Fruit fly (Drosophila melanogaster) whole organism, embryonic: Measurements from ENCODE around the gene CG13299.

ENCODE experiments used
- Adf1 ChIP-seq: fragments of 200-800 bp; sonication (Bioruptor generic); IDR thresholded peaks from 2 replicates; pipeline ENCODE4 v1.3.6; 2022; ENCODE audit warnings: missing biosample characterization, missing genetic modification characterization
- Aef1 ChIP-seq: fragments of 200-800 bp; sonication (Bioruptor generic); IDR thresholded peaks from 3 replicates; pipeline ENCODE4 v1.3.6; 2022; ENCODE audit warnings: missing biosample characterization, missing genetic modification characterization
- B-H2 ChIP-seq: fragments of 200-800 bp; sonication (Bioruptor generic); optimal IDR thresholded peaks from 2 replicates; lab custom pipeline; 2018; ENCODE audit warnings: missing biosample characterization, mild to moderate bottlenecking, missing genetic modification characterization
- Bdp1 ChIP-seq: fragments of 200-800 bp; sonication (Bioruptor generic); optimal IDR thresholded peaks from 3 replicates; lab custom pipeline; 2016; ENCODE audit warnings: missing biosample characterization, missing genetic modification characterization
- CG10321 ChIP-seq: fragments of 200-800 bp; sonication (Bioruptor generic); IDR thresholded peaks from 2 replicates; pipeline ENCODE4 v1.3.6; 2022; ENCODE audit warnings: missing biosample characterization, missing genetic modification characterization
- CG10366 ChIP-seq: fragments of 200-800 bp; sonication (Bioruptor generic); IDR thresholded peaks from 2 replicates; pipeline ENCODE4 v1.3.6; 2022; ENCODE audit warnings: missing biosample characterization, missing genetic modification characterization
- CG11456 ChIP-seq: fragments of 200-800 bp; sonication (Bioruptor generic); IDR thresholded peaks from 3 replicates; pipeline ENCODE4 v1.3.6; 2022; ENCODE audit warnings: missing biosample characterization, missing genetic modification characterization
- CG11504 ChIP-seq: fragments of 200-800 bp; sonication (Bioruptor generic); optimal IDR thresholded peaks from 3 replicates; lab custom pipeline; 2019; ENCODE audit warnings: missing biosample characterization, mild to moderate bottlenecking, missing genetic modification characterization, moderate library complexity
- CG12104 ChIP-seq: fragments of 200-800 bp; sonication (Bioruptor generic); optimal IDR thresholded peaks from 3 replicates; lab custom pipeline; 2016; ENCODE audit warnings: missing biosample characterization, missing genetic modification characterization
- CG12942 ChIP-seq: fragments of 200-800 bp; sonication (Bioruptor generic); optimal IDR thresholded peaks from 3 replicates; lab custom pipeline; 2016; ENCODE audit warnings: missing biosample characterization, missing genetic modification characterization
- CG13624 ChIP-seq: fragments of 200-800 bp; sonication (Bioruptor generic); optimal IDR thresholded peaks from 2 replicates; lab custom pipeline; 2016; ENCODE audit warnings: missing biosample characterization, missing genetic modification characterization
- CG15073 ChIP-seq: fragments of 200-800 bp; sonication (Bioruptor generic); optimal IDR thresholded peaks from 2 replicates; lab custom pipeline; 2016; ENCODE audit warnings: missing biosample characterization, missing genetic modification characterization
- CG2202 ChIP-seq: fragments of 200-800 bp; sonication (Bioruptor generic); optimal IDR thresholded peaks from 2 replicates; lab custom pipeline; 2018; ENCODE audit warnings: missing biosample characterization, mild to moderate bottlenecking, missing genetic modification characterization
- CG2678 ChIP-seq: fragments of 200-800 bp; sonication (Bioruptor generic); optimal IDR thresholded peaks from 3 replicates; lab custom pipeline; 2019; ENCODE audit warnings: missing biosample characterization, mild to moderate bottlenecking, missing genetic modification characterization, moderate library complexity
- CG30020 ChIP-seq: fragments of 200-800 bp; optimal IDR thresholded peaks from 2 replicates; lab custom pipeline; 2019; ENCODE audit warnings: missing biosample characterization, mild to moderate bottlenecking, missing genetic modification characterization, moderate library complexity
- CG30403 ChIP-seq: fragments of 200-800 bp; sonication (Bioruptor generic); optimal IDR thresholded peaks from 3 replicates; lab custom pipeline; 2016; ENCODE audit warnings: missing biosample characterization, missing genetic modification characterization
- CG31388 ChIP-seq: fragments of 200-800 bp; sonication (Bioruptor generic); optimal IDR thresholded peaks from 2 replicates; lab custom pipeline; 2016; ENCODE audit warnings: missing biosample characterization, missing genetic modification characterization
- CG3281 ChIP-seq: fragments of 200-800 bp; sonication (Bioruptor generic); optimal IDR thresholded peaks from 3 replicates; lab custom pipeline; 2017; ENCODE audit warnings: missing biosample characterization, mild to moderate bottlenecking, missing genetic modification characterization
- CG4707 ChIP-seq: fragments of 200-800 bp; sonication (Bioruptor generic); optimal IDR thresholded peaks from 2 replicates; lab custom pipeline; 2018; ENCODE audit warnings: missing biosample characterization, mild to moderate bottlenecking, missing genetic modification characterization, moderate library complexity
- CG7556 ChIP-seq: fragments of 200-800 bp; sonication (Bioruptor generic); optimal IDR thresholded peaks from 2 replicates; lab custom pipeline; 2017; ENCODE audit warnings: missing biosample characterization, mild to moderate bottlenecking, missing genetic modification characterization
- CG7745 ChIP-seq: fragments of 200-800 bp; sonication (Bioruptor generic); optimal IDR thresholded peaks from 2 replicates; lab custom pipeline; 2018; ENCODE audit warnings: missing biosample characterization, mild to moderate bottlenecking, missing genetic modification characterization, moderate library complexity
- CG7963 ChIP-seq: fragments of 200-800 bp; sonication (Bioruptor generic); IDR thresholded peaks from 3 replicates; pipeline ENCODE4 v1.3.6; 2022; ENCODE audit warnings: missing biosample characterization, missing genetic modification characterization; ENCODE audit not compliant: partially characterized antibody
- CG8478 ChIP-seq: fragments of >200 bp; optimal IDR thresholded peaks from 2 replicates; lab custom pipeline; 2018
- CG8944 ChIP-seq: fragments of 200-800 bp; sonication (Bioruptor generic); optimal IDR thresholded peaks from 3 replicates; lab custom pipeline; 2016; ENCODE audit warnings: missing biosample characterization, missing genetic modification characterization
- Dbx ChIP-seq: fragments of 200-800 bp; sonication (Bioruptor generic); IDR thresholded peaks from 3 replicates; pipeline ENCODE4 v1.3.6; 2022; ENCODE audit warnings: missing biosample characterization, missing genetic modification characterization
- Fer3 ChIP-seq: fragments of 200-800 bp; sonication (Bioruptor generic); optimal IDR thresholded peaks from 2 replicates; lab custom pipeline; 2018; ENCODE audit warnings: missing biosample characterization, mild to moderate bottlenecking, missing genetic modification characterization, moderate library complexity
- HLH4C ChIP-seq: fragments of 200-800 bp; sonication (Bioruptor generic); IDR thresholded peaks from 3 replicates; pipeline ENCODE4 v1.3.6; 2022; ENCODE audit warnings: missing biosample characterization, missing genetic modification characterization; ENCODE audit not compliant: partially characterized antibody
- Hr51 ChIP-seq, 2 experiments: fragments of 200-800 bp; sonication (Bioruptor generic); optimal IDR thresholded peaks; 2 replicates in 1 of 2; 3 replicates in 1 of 2; lab custom pipeline; 2016 to 2018; ENCODE audit warnings: missing biosample characterization in 2 of 2, missing genetic modification characterization in 2 of 2, mild to moderate bottlenecking in 1 of 2, moderate library complexity in 1 of 2
- Meics ChIP-seq: fragments of 200-800 bp; sonication (Bioruptor generic); optimal IDR thresholded peaks from 2 replicates; lab custom pipeline; 2017; ENCODE audit warnings: missing biosample characterization, mild to moderate bottlenecking, missing genetic modification characterization
- Mes4 ChIP-seq: fragments of 200-800 bp; sonication (Bioruptor generic); optimal IDR thresholded peaks from 2 replicates; lab custom pipeline; 2016; ENCODE audit warnings: missing biosample characterization, missing genetic modification characterization
- Myb ChIP-seq: fragments of 200-800 bp; sonication (Bioruptor generic); optimal IDR thresholded peaks from 2 replicates; lab custom pipeline; 2016; ENCODE audit warnings: missing biosample characterization, missing genetic modification characterization
- Neu2 ChIP-seq: fragments of 200-800 bp; sonication (Bioruptor generic); optimal IDR thresholded peaks from 3 replicates; lab custom pipeline; 2016; ENCODE audit warnings: missing biosample characterization, missing genetic modification characterization, borderline replicate concordance
- Opbp ChIP-seq: fragments of 200-800 bp; sonication (Bioruptor generic); IDR thresholded peaks from 3 replicates; pipeline ENCODE4 v1.3.6; 2022; ENCODE audit warnings: missing biosample characterization, missing genetic modification characterization; ENCODE audit not compliant: partially characterized antibody
- PHDP ChIP-seq: fragments of 200-800 bp; sonication (Bioruptor generic); optimal IDR thresholded peaks from 3 replicates; lab custom pipeline; 2018; ENCODE audit warnings: missing biosample characterization, mild to moderate bottlenecking, missing genetic modification characterization, moderate library complexity
- Spps ChIP-seq: fragments of 200-800 bp; sonication (Bioruptor generic); optimal IDR thresholded peaks from 2 replicates; lab custom pipeline; 2018; ENCODE audit warnings: missing biosample characterization, mild to moderate bottlenecking, missing genetic modification characterization
- Usf ChIP-seq: fragments of 200-800 bp; sonication (Bioruptor generic); optimal IDR thresholded peaks from 2 replicates; lab custom pipeline; 2017; ENCODE audit warnings: missing genotype, missing biosample characterization, missing genetic modification characterization
- amos ChIP-seq: fragments of 200-800 bp; sonication (Bioruptor generic); IDR thresholded peaks from 2 replicates; pipeline ENCODE4 v1.3.6; 2022; ENCODE audit warnings: missing biosample characterization, missing genetic modification characterization; ENCODE audit not compliant: partially characterized antibody
- crc ChIP-seq: fragments of 200-800 bp; sonication (Bioruptor generic); optimal IDR thresholded peaks from 2 replicates; lab custom pipeline; 2016; ENCODE audit warnings: missing biosample characterization, missing genetic modification characterization
- fd102C ChIP-seq: fragments of 200-800 bp; sonication (Bioruptor generic); optimal IDR thresholded peaks from 2 replicates; lab custom pipeline; 2018; ENCODE audit warnings: missing biosample characterization, mild to moderate bottlenecking, missing genetic modification characterization, moderate library complexity
- insv ChIP-seq, 2 experiments: fragments of 200-800 bp; sonication (Bioruptor generic); optimal IDR thresholded peaks; 3 replicates each; lab custom pipeline; 2016 to 2018; ENCODE audit warnings: missing biosample characterization in 2 of 2, missing genetic modification characterization in 2 of 2
- lola ChIP-seq, 3 experiments: fragments of >200 bp in 2 of 3; fragments of 200-800 bp in 1 of 3; sonication (Bioruptor generic) in 1 of 3; optimal IDR thresholded peaks; 2 replicates each; lab custom pipeline; 2017 to 2019; ENCODE audit warnings: missing biosample characterization in 3 of 3, missing genetic modification characterization in 3 of 3, mild to moderate bottlenecking in 1 of 3, moderate library complexity in 1 of 3
- mld ChIP-seq: fragments of 200-800 bp; sonication (Bioruptor generic); IDR thresholded peaks from 3 replicates; pipeline ENCODE4 v1.3.6; 2022; ENCODE audit warnings: missing biosample characterization, missing genetic modification characterization; ENCODE audit not compliant: partially characterized antibody
- nerfin-1 ChIP-seq: fragments of 200-800 bp; sonication (Bioruptor generic); optimal IDR thresholded peaks from 3 replicates; lab custom pipeline; 2019; ENCODE audit warnings: missing biosample characterization, mild to moderate bottlenecking, missing genetic modification characterization, moderate library complexity
- pan ChIP-seq, 4 experiments: fragments of >200 bp in 3 of 4; fragments of 200-800 bp in 1 of 4; sonication (Bioruptor generic) in 1 of 4; optimal IDR thresholded peaks in 3 of 4; IDR thresholded peaks in 1 of 4; 2 replicates each; pipeline versions ENCODE4 v1.3.6 to Lab custom; 2017 to 2022; ENCODE audit warnings: missing biosample characterization in 2 of 4, missing genetic modification characterization in 2 of 4, mixed read lengths in 1 of 4
- ranshi ChIP-seq: fragments of 200-800 bp; sonication (Bioruptor generic); IDR thresholded peaks from 2 replicates; pipeline ENCODE4 v1.3.6; 2022; ENCODE audit warnings: missing biosample characterization, missing genetic modification characterization
- tgo ChIP-seq: fragments of 200-800 bp; sonication (Bioruptor generic); IDR thresholded peaks from 3 replicates; pipeline ENCODE4 v1.3.6; 2022; ENCODE audit warnings: missing biosample characterization, missing genetic modification characterization
- usp ChIP-seq: fragments of >200 bp; optimal IDR thresholded peaks from 2 replicates; lab custom pipeline; 2017; ENCODE audit warnings: missing biosample characterization, missing genetic modification characterization
- zen ChIP-seq: fragments of 200-800 bp; sonication (Bioruptor generic); optimal IDR thresholded peaks from 3 replicates; lab custom pipeline; 2018; ENCODE audit warnings: missing biosample characterization, mild to moderate bottlenecking, missing genetic modification characterization, moderate library complexity

Gene CG13299

dm6 chr3L:6184884-6185438, 47.2 kb downstream of the CG13299 start, which contains the start of the genes D19B and CG43293 (continued):
- TF ChIP-seq tgo (GFP tag; lab: Robert Waterston, UW) (peak; percentile 92), Usf (GFP tag; lab: Kevin White, UChicago) (peak; percentile 72), HLH4C (GFP tag; lab: Robert Waterston, UW) (peak; percentile 43; the same call in 1 of the 3 replicates), CG7963 (GFP tag; lab: Robert Waterston, UW) (peak; percentile 45; the same call in 1 of the 3 replicates), CG11456 (GFP tag; lab: Robert Waterston, UW) (peak; percentile 98), CG10366 (GFP tag; lab: Robert Waterston, UW) (peak; percentile 93), Aef1 (GFP tag; lab: Robert Waterston, UW) (peak; percentile 88), Mes4 (GFP tag; lab: Kevin White, UChicago) (peak; percentile 56), zen (tag; lab: Kevin White, UChicago) (peak; percentile 77), crc (peak; percentile 81), B-H2 (GFP tag; lab: Kevin White, UChicago) (peak; percentile 87), Dbx (GFP tag; lab: Robert Waterston, UW) (peak; percentile 90), Adf1 (GFP tag; lab: Robert Waterston, UW) (peak; percentile 80), CG3281 (peak; percentile 85), lola (GFP tag; optimal IDR thresholded peaks at IDR 0.05; lab: Kevin White, UChicago) (peak in 1 of 3 experiments; percentile 66), nerfin-1 (tag; lab: Kevin White, UChicago) (peak; percentile 58), Fer3 (tag; lab: Kevin White, UChicago) (peak; percentile 89), CG11504 (tag; lab: Kevin White, UChicago) (peak; percentile 87), Myb (GFP tag; lab: Kevin White, UChicago) (peak; percentile 59), CG15073 (GFP tag; lab: Kevin White, UChicago) (peak; percentile 54), Hr51 (GFP tag; optimal IDR thresholded peaks at IDR 0.05; lab: Kevin White, UChicago) (peak; percentile 85 to 86), Opbp (GFP tag; lab: Robert Waterston, UW) (peak; percentile 77; the same call in 2 of the 3 replicates), CG8944 (peak; percentile 88), CG13624 (GFP tag; lab: Kevin White, UChicago) (peak; percentile 90), CG30403 (GFP tag; lab: Kevin White, UChicago) (peak; percentile 92), CG4707 (GFP tag; lab: Kevin White, UChicago) (peak; percentile 91), CG8478 (lab: Kevin White, UChicago) (peak; percentile 77), CG2678 (peak; percentile 90), CG7556 (GFP tag; lab: Kevin White, UChicago) (peak; percentile 81), amos (GFP tag; lab: Robert Waterston, UW) (peak; percentile 55; the same call in 1 of the 2 replicates), CG12104 (GFP tag; lab: Kevin White, UChicago) (peak; percentile 74), insv (GFP tag; optimal IDR thresholded peaks at IDR 0.05; lab: Kevin White, UChicago) (peak in 1 of 2 experiments; percentile 69), CG2202 (peak; percentile 75), CG31388 (GFP tag; lab: Kevin White, UChicago) (peak; percentile 66), Spps (tag; lab: Kevin White, UChicago) (peak; percentile 74), CG10321 (GFP tag; lab: Robert Waterston, UW) (peak; percentile 65), fd102C (GFP tag; lab: Kevin White, UChicago) (peak; percentile 12), mld (GFP tag; lab: Robert Waterston, UW) (no peak), Bdp1 (GFP tag; lab: Kevin White, UChicago) (peak; percentile 52), usp (GFP tag; lab: Kevin White, UChicago) (no peak), pan (optimal IDR thresholded peaks at IDR 0.05; lab: Kevin White, UChicago) (peak in 1 of 2 experiments; percentile 36), pan (GFP tag; optimal IDR thresholded peaks at IDR 0.05 in 1 of 2, IDR thresholded peaks at IDR 0.05 in 1 of 2) (peak in 1 of 2 experiments; percentile 92), ranshi (peak; percentile 90), CG12942 (GFP tag; lab: Kevin White, UChicago) (peak; percentile 91), Meics (GFP tag; lab: Kevin White, UChicago) (peak; percentile 90), CG30020 (tag; lab: Kevin White, UChicago) (peak; percentile 53), CG7745 (tag; lab: Kevin White, UChicago) (no peak), PHDP (tag; lab: Kevin White, UChicago) (peak; percentile 88), Neu2 (GFP tag; lab: Kevin White, UChicago) (peak; percentile 26)
